Fruit fly (Drosophila melanogaster): Measurements from ENCODE around the gene out.
A peak's percentile ranks its signal among the peaks of the same experiment; 100 is the strongest.

out gene

DNA sequence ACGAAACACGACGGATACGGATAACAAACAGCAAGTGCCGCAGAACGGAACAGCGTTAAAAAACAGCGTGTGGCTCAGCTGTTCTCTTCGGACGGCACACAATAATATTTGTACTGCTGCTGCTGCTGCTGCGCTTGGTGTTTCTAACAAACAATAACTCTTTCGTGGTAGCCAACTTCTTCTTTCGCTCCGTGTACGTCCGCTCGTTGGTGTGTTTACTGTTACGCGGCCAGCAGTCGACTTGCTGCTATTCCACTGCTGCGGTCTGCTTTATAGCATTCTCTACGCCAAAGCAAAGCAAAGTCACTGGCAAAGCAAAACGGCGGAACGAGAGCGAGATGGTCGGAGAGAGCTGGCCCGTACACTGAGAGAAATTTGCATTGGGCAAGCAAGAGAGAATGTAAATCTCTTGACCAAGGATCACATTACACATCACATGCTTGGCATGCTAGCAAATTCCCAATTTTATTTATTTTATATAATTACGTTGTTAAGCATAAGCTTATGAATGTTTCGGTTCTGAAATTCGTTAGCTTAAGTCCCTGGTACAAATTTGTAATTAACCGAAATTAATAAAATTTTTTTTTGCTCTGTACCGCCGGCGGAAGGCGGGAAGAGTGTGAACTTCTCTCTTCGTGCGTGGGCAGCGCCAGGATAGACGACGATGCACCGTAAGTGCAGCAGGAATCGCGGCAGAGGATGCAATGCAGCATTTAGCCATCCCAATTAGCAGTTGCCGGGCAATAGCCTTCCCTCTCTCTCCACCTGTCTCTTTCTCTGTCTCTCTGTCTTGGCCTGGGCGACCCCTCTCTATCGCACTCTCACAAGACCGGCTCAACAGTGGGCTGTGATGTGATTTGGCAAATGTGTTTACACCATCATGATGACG, at the start of gene out (continued):
- TF ChIP-seq sisA (GFP tag; IDR thresholded peaks at IDR 0.05) (peak; percentile 93), maf-S (GFP tag; optimal IDR thresholded peaks at IDR 0.05) (peak; percentile 80), sim (GFP tag; IDR thresholded peaks at IDR 0.05) (peak; percentile 76), HmgZ (tag; optimal IDR thresholded peaks at IDR 0.05) (peak; percentile 88), CG12744 (GFP tag; optimal IDR thresholded peaks at IDR 0.05) (peak; percentile 86), gt (GFP tag; IDR thresholded peaks at IDR 0.05) (peak; percentile 87), CG16863 (GFP tag; optimal IDR thresholded peaks at IDR 0.05) (peak; percentile 78), lmd (GFP tag; IDR thresholded peaks at IDR 0.05) (peak; percentile 97), Ssrp (tag; optimal IDR thresholded peaks at IDR 0.05) (peak; percentile 93), Doc2 (GFP tag; IDR thresholded peaks at IDR 0.05) (peak; percentile 46; the same call in 1 of the 2 replicates), Aef1 (GFP tag; IDR thresholded peaks at IDR 0.05) (peak; percentile 93), pita (GFP tag; optimal IDR thresholded peaks at IDR 0.05) (no peak), kay (GFP tag; optimal IDR thresholded peaks at IDR 0.05) (peak; percentile 86), CG5953 (GFP tag; IDR thresholded peaks at IDR 0.05) (peak; percentile 85), tup (GFP tag; optimal IDR thresholded peaks at IDR 0.05) (peak; percentile 84), ase (GFP tag; IDR thresholded peaks at IDR 0.05) (peak; percentile 88), lbe (GFP tag; optimal IDR thresholded peaks at IDR 0.05) (peak; percentile 84), CG4707 (GFP tag; optimal IDR thresholded peaks at IDR 0.05) (peak; percentile 81), dan (GFP tag; IDR thresholded peaks at IDR 0.05) (peak; percentile 78), Chrac-16 (GFP tag; optimal IDR thresholded peaks at IDR 0.05) (peak; percentile 94), Hmr (GFP tag; optimal IDR thresholded peaks at IDR 0.05) (peak; percentile 93), CG10321 (GFP tag; IDR thresholded peaks at IDR 0.05) (peak; percentile 64), unpg (GFP tag; optimal IDR thresholded peaks at IDR 0.05) (peak; percentile 95), CG10147 (GFP tag; optimal IDR thresholded peaks at IDR 0.05) (peak; percentile 92), CG10654 (GFP tag; optimal IDR thresholded peaks at IDR 0.05) (peak; percentile 90), Elba2 (GFP tag; optimal IDR thresholded peaks at IDR 0.05) (peak; percentile 44), Stat92E (GFP tag; optimal IDR thresholded peaks at IDR 0.05) (peak in 1 of 3 experiments; percentile 69), CG6175 (GFP tag; IDR thresholded peaks at IDR 0.05) (peak; percentile 87), Hand (GFP tag; optimal IDR thresholded peaks at IDR 0.05) (peak; percentile 89), cad (GFP tag; optimal IDR thresholded peaks at IDR 0.05) (no peak), CG1792 (GFP tag; optimal IDR thresholded peaks at IDR 0.05) (peak; percentile 56), ttk (GFP tag; IDR thresholded peaks at IDR 0.05) (peak; percentile 94), Hmx (GFP tag; optimal IDR thresholded peaks at IDR 0.05) (peak; percentile 74), HLH3B (GFP tag; IDR thresholded peaks at IDR 0.05) (peak; percentile 92), zen2 (GFP tag; IDR thresholded peaks at IDR 0.05; ENCODE audit: partially characterized antibody) (no peak), gro (GFP tag; optimal IDR thresholded peaks at IDR 0.05) (peak; percentile 85), CG14014 (GFP tag; IDR thresholded peaks at IDR 0.05) (peak; percentile 94), crol (GFP tag; IDR thresholded peaks at IDR 0.05) (peak; percentile 68), sna (GFP tag; IDR thresholded peaks at IDR 0.05; ENCODE audit: partially characterized antibody) (no peak), CG17829 (tag; optimal IDR thresholded peaks at IDR 0.05) (peak; percentile 96), CkIIα-i1 (GFP tag; IDR thresholded peaks at IDR 0.05) (peak; percentile 83), CG15514 (GFP tag; optimal IDR thresholded peaks at IDR 0.05) (peak; percentile 87), gcm2 (GFP tag; optimal IDR thresholded peaks at IDR 0.05) (peak; percentile 75), CG15696 (tag; optimal IDR thresholded peaks at IDR 0.05) (peak; percentile 95), repo (GFP tag; optimal IDR thresholded peaks at IDR 0.05) (peak; percentile 63), CG12071 (GFP tag; optimal IDR thresholded peaks at IDR 0.05) (peak; percentile 86), CG4404 (GFP tag; IDR thresholded peaks at IDR 0.05) (peak; percentile 94), jumu (GFP tag; optimal IDR thresholded peaks at IDR 0.05) (peak; percentile 81), row (GFP tag; IDR thresholded peaks at IDR 0.05) (peak; percentile 97)

All from whole organism, embryonic.